Worm (Caenorhabditis elegans): Measurements from ENCODE around the gene F56A11.4.

F56A11.4 gene

DNA sequence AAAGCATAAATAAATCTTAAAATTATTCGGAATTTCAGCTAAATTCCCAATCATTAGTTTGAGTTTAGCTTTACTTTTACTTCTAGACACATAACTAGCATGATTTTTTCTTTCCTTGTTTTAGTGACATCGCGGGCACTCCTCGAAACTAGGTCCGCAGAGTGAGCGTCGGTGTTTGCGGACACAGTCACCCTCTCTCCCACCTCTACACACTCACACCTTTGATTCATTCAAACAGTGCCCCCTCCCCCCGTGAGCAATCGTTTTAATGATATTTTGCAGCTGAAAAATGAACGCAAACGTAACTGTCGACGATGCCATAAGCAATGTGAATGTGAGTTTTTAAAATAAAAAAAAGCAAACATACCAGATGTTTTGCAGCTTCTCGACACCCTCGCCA, 24.4 kb downstream of the F56A11.4 start, which contains the start of gene gex-2:
gex-2 (plus strand) TSS at position 283 of the 400 bp plus-strand sequence.
- no peak for TF ChIP-seq ets-7 (tag; optimal IDR thresholded peaks at IDR 0.05)
- TF ChIP-seq hmg-4 (GFP tag; optimal IDR thresholded peaks at IDR 0.05) = peak; percentile 54
- no peak for TF ChIP-seq hnd-1 (tag; optimal IDR thresholded peaks at IDR 0.05)
- TF ChIP-seq ceh-13 (GFP tag; optimal IDR thresholded peaks at IDR 0.05) = no peak
- peak; percentile 35; the same call in 1 of the 2 replicates for TF ChIP-seq pes-1 (GFP tag; IDR thresholded peaks at IDR 0.05)
- TF ChIP-seq ceh-36 (tag; optimal IDR thresholded peaks at IDR 0.05) = no peak
- no peak for TF ChIP-seq flt-1 (GFP tag; IDR thresholded peaks at IDR 0.05)
- peak; percentile 23 for TF ChIP-seq F13C5.2 (tag; optimal IDR thresholded peaks at IDR 0.05)

- TF ChIP-seq aly-1 (tag; optimal IDR thresholded peaks at IDR 0.05) = no peak
- TF ChIP-seq hmbx-1 (tag; optimal IDR thresholded peaks at IDR 0.05) = no peak
- no peak for TF ChIP-seq sea-1 (GFP tag; conservative IDR thresholded peaks at IDR 0.05)
- no peak for TF ChIP-seq ceh-36 (tag; optimal IDR thresholded peaks at IDR 0.05)
- TF ChIP-seq B0310.2 (tag; optimal IDR thresholded peaks at IDR 0.05) = no peak
- TF ChIP-seq hmg-4 (GFP tag; optimal IDR thresholded peaks at IDR 0.05) = no peak
- no peak for TF ChIP-seq ama-1 (optimal IDR thresholded peaks at IDR 0.05)
- no peak for TF ChIP-seq flt-1 (GFP tag; IDR thresholded peaks at IDR 0.05)
- TF ChIP-seq pes-1 (GFP tag; IDR thresholded peaks at IDR 0.05) = no peak
- TF ChIP-seq tbx-11 (GFP tag; IDR thresholded peaks at IDR 0.05) = no peak
- TF ChIP-seq ets-7 (tag; optimal IDR thresholded peaks at IDR 0.05) = no peak
- TF ChIP-seq scrt-1 (GFP tag; IDR thresholded peaks at IDR 0.05) = no peak
- TF ChIP-seq tbx-37 (GFP tag; conservative IDR thresholded peaks at IDR 0.05) = no peak
- no peak for TF ChIP-seq F13C5.2 (tag; optimal IDR thresholded peaks at IDR 0.05)
- TF ChIP-seq tra-4 (tag; optimal IDR thresholded peaks at IDR 0.05) = no peak
- TF ChIP-seq ceh-13 (GFP tag; optimal IDR thresholded peaks at IDR 0.05) = no peak
- TF ChIP-seq hnd-1 (tag; optimal IDR thresholded peaks at IDR 0.05) = no peak
Measured at ce11 chrIV:580512-580911, 32.4 kb downstream of the F56A11.4 start.

DNA sequence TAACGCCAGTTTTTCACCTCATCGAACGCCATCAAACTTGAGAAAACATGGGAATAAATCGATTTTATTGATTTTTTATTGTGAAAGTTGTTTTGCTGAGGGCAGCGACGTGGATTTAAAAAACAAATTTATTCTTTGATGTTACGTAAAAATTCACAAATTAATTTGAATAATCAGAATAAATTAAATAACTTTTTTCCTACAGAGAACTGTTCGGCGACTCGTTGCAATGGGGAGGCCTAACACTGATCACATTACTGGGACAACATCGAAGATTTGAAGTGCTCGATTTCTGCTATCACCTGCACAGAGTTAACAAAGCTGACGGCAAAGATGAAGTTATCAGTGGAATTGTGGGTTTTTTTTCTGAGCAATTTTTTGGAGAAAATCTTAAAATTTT, 34.0 kb downstream of the F56A11.4 start, which contains the start of gene F56A11.6:
F56A11.6 (minus strand) TSS at position 101 of the 400 bp plus-strand sequence.
- TF ChIP-seq F13C5.2 (tag; optimal IDR thresholded peaks at IDR 0.05) (no peak), scrt-1 (GFP tag; IDR thresholded peaks at IDR 0.05) (no peak), tbx-11 (GFP tag; IDR thresholded peaks at IDR 0.05) (no peak), B0310.2 (tag; optimal IDR thresholded peaks at IDR 0.05) (no peak), flt-1 (GFP tag; IDR thresholded peaks at IDR 0.05) (no peak), aly-1 (tag; optimal IDR thresholded peaks at IDR 0.05) (no peak), pes-1 (GFP tag; IDR thresholded peaks at IDR 0.05) (no peak), ceh-36 (tag; optimal IDR thresholded peaks at IDR 0.05) (no peak), hnd-1 (tag; optimal IDR thresholded peaks at IDR 0.05) (no peak)

- TF ChIP-seq hnd-1 (tag; optimal IDR thresholded peaks at IDR 0.05) (no peak), flt-1 (GFP tag; IDR thresholded peaks at IDR 0.05) (no peak), tbx-37 (GFP tag; conservative IDR thresholded peaks at IDR 0.05) (no peak), B0310.2 (tag; optimal IDR thresholded peaks at IDR 0.05) (no peak), ceh-13 (GFP tag; optimal IDR thresholded peaks at IDR 0.05) (no peak), hmg-4 (GFP tag; optimal IDR thresholded peaks at IDR 0.05) (no peak), sea-1 (GFP tag; conservative IDR thresholded peaks at IDR 0.05) (no peak), aly-1 (tag; optimal IDR thresholded peaks at IDR 0.05) (no peak), hmbx-1 (tag; optimal IDR thresholded peaks at IDR 0.05) (no peak), ama-1 (optimal IDR thresholded peaks at IDR 0.05) (no peak), tra-4 (tag; optimal IDR thresholded peaks at IDR 0.05) (no peak)
Measured at ce11 chrIV:584039-584438, 35.9 kb downstream of the F56A11.4 start.

- no peak for TF ChIP-seq flt-1 (GFP tag; IDR thresholded peaks at IDR 0.05)
- no peak for TF ChIP-seq ets-7 (tag; optimal IDR thresholded peaks at IDR 0.05)
- TF ChIP-seq tra-4 (tag; optimal IDR thresholded peaks at IDR 0.05) = no peak
- TF ChIP-seq B0310.2 (tag; optimal IDR thresholded peaks at IDR 0.05) = no peak
- no peak for TF ChIP-seq ceh-13 (GFP tag; optimal IDR thresholded peaks at IDR 0.05)
- no peak for TF ChIP-seq tbx-11 (GFP tag; IDR thresholded peaks at IDR 0.05)
Measured at ce11 chrIV:587729-588128, 39.6 kb downstream of the F56A11.4 start, which contains the start of gene C18H7.12. Gene C18H7.12 (minus strand): TSS chrIV:587829.

DNA sequence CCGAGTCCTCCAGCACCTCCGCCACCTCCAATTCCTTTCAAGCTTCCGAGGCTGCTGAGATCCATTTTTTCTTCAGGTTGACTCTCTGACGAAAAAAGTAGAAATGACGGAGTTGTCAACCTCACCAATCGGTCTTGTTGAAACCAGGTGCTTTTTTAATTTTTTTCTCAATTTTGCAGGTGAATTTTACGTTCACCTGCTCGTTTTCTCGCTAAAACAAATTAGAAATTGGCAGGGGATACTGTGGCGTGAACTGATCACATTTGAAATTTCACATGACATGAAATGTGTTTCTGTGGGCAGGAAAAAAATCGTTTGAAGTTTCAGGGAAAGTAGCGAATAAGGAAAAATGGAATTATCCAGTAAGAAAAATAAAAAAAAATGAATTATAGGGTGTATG, 44.3 kb downstream of the F56A11.4 start, which contains the start of gene C18H7.6:
C18H7.6 (minus strand) TSS at position 104 of the 400 bp plus-strand sequence.
- no peak for TF ChIP-seq tbx-37 (GFP tag; conservative IDR thresholded peaks at IDR 0.05)
- TF ChIP-seq hnd-1 (tag; optimal IDR thresholded peaks at IDR 0.05) = no peak
- no peak for TF ChIP-seq pes-1 (GFP tag; IDR thresholded peaks at IDR 0.05)
- no peak for TF ChIP-seq hmbx-1 (tag; optimal IDR thresholded peaks at IDR 0.05)
- no peak for TF ChIP-seq tra-4 (tag; optimal IDR thresholded peaks at IDR 0.05)
- no peak for TF ChIP-seq sea-1 (GFP tag; conservative IDR thresholded peaks at IDR 0.05)
- TF ChIP-seq B0310.2 (tag; optimal IDR thresholded peaks at IDR 0.05) = no peak
- no peak for TF ChIP-seq tbx-11 (GFP tag; IDR thresholded peaks at IDR 0.05)
- no peak for TF ChIP-seq ceh-13 (GFP tag; optimal IDR thresholded peaks at IDR 0.05)

- TF ChIP-seq hnd-1 (tag; optimal IDR thresholded peaks at IDR 0.05) = no peak
- TF ChIP-seq pes-1 (GFP tag; IDR thresholded peaks at IDR 0.05) = no peak
- TF ChIP-seq B0310.2 (tag; optimal IDR thresholded peaks at IDR 0.05) = no peak
- TF ChIP-seq tbx-11 (GFP tag; IDR thresholded peaks at IDR 0.05) = no peak
- TF ChIP-seq flt-1 (GFP tag; IDR thresholded peaks at IDR 0.05) = no peak
- TF ChIP-seq ets-7 (tag; optimal IDR thresholded peaks at IDR 0.05) = no peak
- no peak for TF ChIP-seq tra-4 (tag; optimal IDR thresholded peaks at IDR 0.05)
- no peak for TF ChIP-seq ceh-13 (GFP tag; optimal IDR thresholded peaks at IDR 0.05)
- no peak for TF ChIP-seq ama-1 (optimal IDR thresholded peaks at IDR 0.05)
- no peak for TF ChIP-seq tbx-37 (GFP tag; conservative IDR thresholded peaks at IDR 0.05)
- TF ChIP-seq aly-1 (tag; optimal IDR thresholded peaks at IDR 0.05) = no peak
- TF ChIP-seq ceh-36 (tag; optimal IDR thresholded peaks at IDR 0.05) = no peak
- TF ChIP-seq hmg-4 (GFP tag; optimal IDR thresholded peaks at IDR 0.05) = no peak
- TF ChIP-seq sea-1 (GFP tag; conservative IDR thresholded peaks at IDR 0.05) = no peak
Measured at ce11 chrIV:593029-593428, 44.9 kb downstream of the F56A11.4 start, which contains the start of gene C18H7.4. Gene C18H7.4 (plus strand): TSS chrIV:593329.

ce11 chrIV:594840-595239, 46.7 kb downstream of the F56A11.4 start:
- TF ChIP-seq ceh-36 (tag; optimal IDR thresholded peaks at IDR 0.05) (no peak), hmg-4 (GFP tag; optimal IDR thresholded peaks at IDR 0.05) (no peak), F13C5.2 (tag; optimal IDR thresholded peaks at IDR 0.05) (no peak), tbx-37 (GFP tag; conservative IDR thresholded peaks at IDR 0.05) (no peak), aly-1 (tag; optimal IDR thresholded peaks at IDR 0.05) (no peak), tbx-11 (GFP tag; IDR thresholded peaks at IDR 0.05) (no peak), hmbx-1 (tag; optimal IDR thresholded peaks at IDR 0.05) (no peak), ets-7 (tag; optimal IDR thresholded peaks at IDR 0.05) (no peak), scrt-1 (GFP tag; IDR thresholded peaks at IDR 0.05) (no peak), hnd-1 (tag; optimal IDR thresholded peaks at IDR 0.05) (no peak), B0310.2 (tag; optimal IDR thresholded peaks at IDR 0.05) (no peak), ceh-13 (GFP tag; optimal IDR thresholded peaks at IDR 0.05) (no peak), pes-1 (GFP tag; IDR thresholded peaks at IDR 0.05) (no peak), flt-1 (GFP tag; IDR thresholded peaks at IDR 0.05) (no peak), sea-1 (GFP tag; conservative IDR thresholded peaks at IDR 0.05) (no peak), tra-4 (tag; optimal IDR thresholded peaks at IDR 0.05) (no peak), ama-1 (optimal IDR thresholded peaks at IDR 0.05) (no peak)
